Worm (Caenorhabditis elegans): ENCODE measurements around the gene mltn-10.

ce11 chrII:14576429-14576828 is 46.4 kb upstream of the mltn-10 start, which contains the start of gene C01G12.13:
- TF ChIP-seq unc-130 (GFP tag; optimal IDR thresholded peaks at IDR 0.05) (no peak), nhr-48 (tag; optimal IDR thresholded peaks at IDR 0.05) (no peak), lin-13 (GFP tag; optimal IDR thresholded peaks at IDR 0.05) (no peak), set-16 (GFP tag; IDR thresholded peaks at IDR 0.05) (no peak), nhr-11 (tag; optimal IDR thresholded peaks at IDR 0.05) (no peak), nhr-28 (tag; optimal IDR thresholded peaks at IDR 0.05) (no peak), nhr-76 (tag; optimal IDR thresholded peaks at IDR 0.05) (no peak), ZK546.5 (tag; optimal IDR thresholded peaks at IDR 0.05) (no peak), mep-1 (tag; optimal IDR thresholded peaks at IDR 0.05) (no peak), zag-1 (tag; optimal IDR thresholded peaks at IDR 0.05) (no peak), lim-7 (GFP tag; IDR thresholded peaks at IDR 0.05) (no peak)

All from whole organism, L4 larva.